Fruit fly (Drosophila melanogaster) whole organism, embryonic: ENCODE data around the gene Myo10A.
A peak's percentile ranks its signal among the peaks of the same experiment; 100 is the strongest.

Source experiments
- CG10654 ChIP-seq: fragments of 200-800 bp; sonication (Bioruptor generic); optimal IDR thresholded peaks from 2 replicates; lab custom pipeline; 2016; ENCODE audit warnings: missing biosample characterization, missing genetic modification characterization
- CG11723 ChIP-seq: fragments of 200-800 bp; sonication (Bioruptor generic); optimal IDR thresholded peaks from 2 replicates; lab custom pipeline; 2017; ENCODE audit warnings: missing biosample characterization, mild to moderate bottlenecking, missing genetic modification characterization
- CG1233 ChIP-seq: fragments of 200-800 bp; sonication (Bioruptor generic); optimal IDR thresholded peaks from 4 replicates; lab custom pipeline; 2018; ENCODE audit warnings: missing biosample characterization, mild to moderate bottlenecking, missing genetic modification characterization
- CG13296 ChIP-seq: fragments of 200-800 bp; sonication (Bioruptor generic); optimal IDR thresholded peaks from 3 replicates; lab custom pipeline; 2018; ENCODE audit warnings: missing biosample characterization, mild to moderate bottlenecking, missing genetic modification characterization
- CG15479 ChIP-seq: fragments of 200-800 bp; sonication (Bioruptor generic); optimal IDR thresholded peaks from 3 replicates; lab custom pipeline; 2019; ENCODE audit warnings: missing biosample characterization, mild to moderate bottlenecking, missing genetic modification characterization, moderate library complexity
- CG17385 ChIP-seq: fragments of 200-800 bp; sonication (Bioruptor generic); optimal IDR thresholded peaks from 3 replicates; lab custom pipeline; 2018; ENCODE audit warnings: missing biosample characterization, mild to moderate bottlenecking, missing genetic modification characterization
- CG17568 ChIP-seq: fragments of 200-800 bp; sonication (Bioruptor generic); optimal IDR thresholded peaks from 2 replicates; lab custom pipeline; 2018; ENCODE audit warnings: missing biosample characterization, mild to moderate bottlenecking, missing genetic modification characterization, moderate library complexity
- CG17612 ChIP-seq: fragments of 200-800 bp; sonication (Bioruptor generic); IDR thresholded peaks from 2 replicates; pipeline ENCODE4 v1.3.6; 2022; ENCODE audit warnings: missing biosample characterization, missing genetic modification characterization
- CG2129 ChIP-seq: fragments of 200-800 bp; sonication (Bioruptor generic); IDR thresholded peaks from 2 replicates; pipeline ENCODE4 v1.3.6; 2022; ENCODE audit warnings: missing biosample characterization, missing genetic modification characterization; ENCODE audit not compliant: partially characterized antibody
- CG34224 ChIP-seq: fragments of 200-800 bp; sonication (Bioruptor generic); IDR thresholded peaks from 3 replicates; pipeline ENCODE4 v1.3.6; 2022; ENCODE audit warnings: missing biosample characterization, missing genetic modification characterization; ENCODE audit not compliant: partially characterized antibody
- CG34376 ChIP-seq: fragments of 200-800 bp; sonication (Bioruptor generic); optimal IDR thresholded peaks from 2 replicates; lab custom pipeline; 2018; ENCODE audit warnings: missing biosample characterization, mild to moderate bottlenecking, missing genetic modification characterization
- CG4360 ChIP-seq: fragments of 200-800 bp; sonication (Bioruptor generic); IDR thresholded peaks from 2 replicates; pipeline ENCODE4 v1.3.6; 2022; ENCODE audit warnings: missing biosample characterization, missing genetic modification characterization
- CG4707 ChIP-seq: fragments of 200-800 bp; sonication (Bioruptor generic); optimal IDR thresholded peaks from 2 replicates; lab custom pipeline; 2018; ENCODE audit warnings: missing biosample characterization, mild to moderate bottlenecking, missing genetic modification characterization, moderate library complexity
- CG6654 ChIP-seq: fragments of 200-800 bp; sonication (Bioruptor generic); optimal IDR thresholded peaks from 2 replicates; lab custom pipeline; 2017; ENCODE audit warnings: missing biosample characterization, mild to moderate bottlenecking, missing genetic modification characterization
- CG6854 ChIP-seq: fragments of 200-800 bp; sonication (Bioruptor generic); optimal IDR thresholded peaks from 3 replicates; lab custom pipeline; 2017; ENCODE audit warnings: missing biosample characterization, mild to moderate bottlenecking, missing genetic modification characterization
- CG7271 ChIP-seq: fragments of 200-800 bp; sonication (Bioruptor generic); optimal IDR thresholded peaks from 2 replicates; lab custom pipeline; 2018; ENCODE audit warnings: missing biosample characterization, mild to moderate bottlenecking, missing genetic modification characterization, moderate library complexity
- CG8089 ChIP-seq: fragments of 200-800 bp; sonication (Bioruptor generic); optimal IDR thresholded peaks from 3 replicates; lab custom pipeline; 2016; ENCODE audit warnings: missing biosample characterization, missing genetic modification characterization
- CG8290 ChIP-seq, 3 experiments: fragments of 200-800 bp; sonication (Bioruptor generic); optimal IDR thresholded peaks; 2 replicates each; lab custom pipeline; 2016 to 2019; ENCODE audit warnings: missing biosample characterization in 3 of 3, missing genetic modification characterization in 3 of 3, mild to moderate bottlenecking in 2 of 3, moderate library complexity in 1 of 3
- CG9876 ChIP-seq: fragments of 200-800 bp; sonication (Bioruptor generic); optimal IDR thresholded peaks from 2 replicates; lab custom pipeline; 2016; ENCODE audit warnings: missing biosample characterization, missing genetic modification characterization
- Eip74EF ChIP-seq, 2 experiments: fragments of 200-800 bp in 1 of 2; fragments of >200 bp in 1 of 2; sonication (Bioruptor generic) in 1 of 2; optimal IDR thresholded peaks; 2 replicates each; lab custom pipeline; 2017 to 2019; ENCODE audit warnings: missing biosample characterization in 2 of 2, missing genetic modification characterization in 2 of 2, mild to moderate bottlenecking in 1 of 2, moderate library complexity in 1 of 2
- Ets65A ChIP-seq: fragments of 200-800 bp; sonication (Bioruptor generic); peaks from one replicate; lab custom pipeline; 2016; ENCODE audit warnings: missing biosample characterization, missing genetic modification characterization
- Ets97D ChIP-seq: fragments of 200-800 bp; sonication (Bioruptor generic); optimal IDR thresholded peaks from 3 replicates; lab custom pipeline; 2016; ENCODE audit warnings: missing biosample characterization, missing genetic modification characterization
- Fer3 ChIP-seq: fragments of 200-800 bp; sonication (Bioruptor generic); optimal IDR thresholded peaks from 2 replicates; lab custom pipeline; 2018; ENCODE audit warnings: missing biosample characterization, mild to moderate bottlenecking, missing genetic modification characterization, moderate library complexity
- Hr39 ChIP-seq: fragments of >200 bp; optimal IDR thresholded peaks from 2 replicates; lab custom pipeline; 2017
- Med ChIP-seq: fragments of 200-800 bp; sonication (Bioruptor generic); peaks from one replicate; lab custom pipeline; 2016; ENCODE audit warnings: missing biosample characterization, missing genetic modification characterization, mild to moderate bottlenecking, inconsistent platforms, moderate library complexity
- NfI ChIP-seq: fragments of 200-800 bp; sonication (Bioruptor generic); optimal IDR thresholded peaks from 3 replicates; lab custom pipeline; 2018; ENCODE audit warnings: missing biosample characterization, mild to moderate bottlenecking, missing genetic modification characterization, moderate library complexity
- Pdp1 ChIP-seq, 2 experiments: fragments of 200-800 bp; sonication (Bioruptor generic); optimal IDR thresholded peaks; 3 replicates each; lab custom pipeline; 2016; ENCODE audit warnings: missing biosample characterization in 2 of 2, missing genetic modification characterization in 2 of 2, mild to moderate bottlenecking in 1 of 2, moderate library complexity in 1 of 2
- Scr ChIP-seq: fragments of 200-800 bp; sonication (Bioruptor generic); IDR thresholded peaks from 2 replicates; pipeline ENCODE4 v1.3.6; 2022; ENCODE audit warnings: missing biosample characterization, missing genetic modification characterization; ENCODE audit not compliant: partially characterized antibody
- Sox100B ChIP-seq: fragments of 200-800 bp; sonication (Bioruptor generic); optimal IDR thresholded peaks from 3 replicates; lab custom pipeline; 2018; ENCODE audit warnings: missing biosample characterization, mild to moderate bottlenecking, missing genetic modification characterization
- Sox102F ChIP-seq: fragments of 200-800 bp; sonication (Bioruptor generic); optimal IDR thresholded peaks from 2 replicates; lab custom pipeline; 2018; ENCODE audit warnings: missing biosample characterization, mild to moderate bottlenecking, missing genetic modification characterization, moderate library complexity
- Sry-δ ChIP-seq: fragments of 200-800 bp; sonication (Bioruptor generic); optimal IDR thresholded peaks from 2 replicates; lab custom pipeline; 2016; ENCODE audit warnings: missing biosample characterization, missing genetic modification characterization
- Trl ChIP-seq, 3 experiments: fragments of >200 bp in 2 of 3; fragments of 200-800 bp in 1 of 3; sonication (Bioruptor generic) in 1 of 3; optimal IDR thresholded peaks; 2 replicates in 1 of 3; 3 replicates in 2 of 3; lab custom pipeline; 2016 to 2017; ENCODE audit warnings: missing biosample characterization in 1 of 3, missing genetic modification characterization in 1 of 3
- Usf ChIP-seq: fragments of 200-800 bp; sonication (Bioruptor generic); optimal IDR thresholded peaks from 2 replicates; lab custom pipeline; 2017; ENCODE audit warnings: missing genotype, missing biosample characterization, missing genetic modification characterization
- Xbp1 ChIP-seq: fragments of 200-800 bp; sonication (Bioruptor generic); optimal IDR thresholded peaks from 3 replicates; lab custom pipeline; 2016; ENCODE audit warnings: missing biosample characterization, mild to moderate bottlenecking, missing genetic modification characterization
- amos ChIP-seq: fragments of 200-800 bp; sonication (Bioruptor generic); IDR thresholded peaks from 2 replicates; pipeline ENCODE4 v1.3.6; 2022; ENCODE audit warnings: missing biosample characterization, missing genetic modification characterization; ENCODE audit not compliant: partially characterized antibody
- ci ChIP-seq: fragments of 200-800 bp; sonication (Bioruptor generic); IDR thresholded peaks from 3 replicates; pipeline ENCODE4 v1.3.6; 2022; ENCODE audit warnings: missing biosample characterization, missing genetic modification characterization
- fd64A ChIP-seq: fragments of 200-800 bp; sonication (Bioruptor generic); optimal IDR thresholded peaks from 3 replicates; lab custom pipeline; 2018; ENCODE audit warnings: missing biosample characterization, mild to moderate bottlenecking, missing genetic modification characterization
- psq ChIP-seq: fragments of 200-800 bp; sonication (Bioruptor generic); optimal IDR thresholded peaks from 2 replicates; lab custom pipeline; 2017; ENCODE audit warnings: missing biosample characterization, missing genetic modification characterization
- sens ChIP-seq: fragments of 200-800 bp; sonication (Bioruptor generic); peaks from one replicate; lab custom pipeline; 2016; ENCODE audit warnings: missing biosample characterization, missing genetic modification characterization
- slou ChIP-seq: fragments of 200-800 bp; sonication (Bioruptor generic); optimal IDR thresholded peaks from 3 replicates; lab custom pipeline; 2016; ENCODE audit warnings: missing biosample characterization, missing genetic modification characterization
- stwl ChIP-seq: fragments of 200-800 bp; sonication (Bioruptor generic); optimal IDR thresholded peaks from 3 replicates; lab custom pipeline; 2018; ENCODE audit warnings: missing biosample characterization, mild to moderate bottlenecking, missing genetic modification characterization, moderate library complexity
- trh ChIP-seq: fragments of 200-800 bp; sonication (Bioruptor generic); optimal IDR thresholded peaks from 2 replicates; lab custom pipeline; 2016; ENCODE audit warnings: missing biosample characterization, missing genetic modification characterization
- wek ChIP-seq: fragments of 200-800 bp; sonication (Bioruptor generic); optimal IDR thresholded peaks from 3 replicates; lab custom pipeline; 2018; ENCODE audit warnings: missing biosample characterization, mild to moderate bottlenecking, missing genetic modification characterization, moderate library complexity

Gene Myo10A

DNA sequence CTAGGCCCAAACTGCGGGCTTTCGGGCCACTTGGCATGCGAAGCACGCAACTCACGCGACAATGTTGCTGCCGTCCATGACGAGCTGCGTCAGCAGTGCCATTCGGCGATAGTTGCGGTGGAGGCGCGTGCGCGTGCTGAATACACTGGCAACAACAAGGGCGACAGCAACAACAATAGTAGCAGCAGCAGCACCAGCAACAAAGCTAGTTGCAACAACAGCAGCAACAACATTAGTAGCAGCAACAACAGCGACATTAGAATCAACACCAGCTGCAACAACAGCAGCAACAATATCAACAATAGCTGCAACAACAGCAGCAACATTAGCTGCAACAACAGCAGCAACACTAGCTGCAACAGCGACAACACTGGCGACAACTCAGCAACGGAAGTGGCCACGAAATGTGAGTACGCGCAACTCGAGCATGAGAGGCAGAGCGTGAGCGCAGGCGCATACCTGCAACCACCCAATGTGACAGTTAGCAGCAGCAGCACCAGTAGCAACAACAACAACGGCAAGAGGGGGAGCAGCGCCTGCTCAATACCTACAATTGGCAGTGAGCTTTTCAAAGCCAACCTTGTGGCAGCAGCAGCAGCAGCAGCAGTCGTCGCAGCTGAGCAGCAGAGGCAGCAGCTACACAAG lies 24.3 kb upstream of the Myo10A start (continued):
- TF ChIP-seq amos (GFP tag; lab: Robert Waterston, UW) (peak; percentile 55; the same call in 1 of the 2 replicates), CG4360 (peak; percentile 67), CG4707 (no peak), CG9876 (GFP tag; lab: Kevin White, UChicago) (no peak), psq (GFP tag; lab: Kevin White, UChicago) (no peak), Trl (optimal IDR thresholded peaks at IDR 0.05; lab: Kevin White, UChicago) (peak in 1 of 2 experiments; percentile 22), Trl (GFP tag; optimal IDR thresholded peaks at IDR 0.05; lab: Kevin White, UChicago) (no peak), Xbp1 (no peak), CG8089 (GFP tag; lab: Kevin White, UChicago) (no peak), Sry-δ (GFP tag; lab: Kevin White, UChicago) (no peak), Scr (GFP tag; lab: Robert Waterston, UW) (peak; percentile 44; the same call in 1 of the 2 replicates)

dm6 chrX:10912585-10912984 lies 18.1 kb upstream of the Myo10A start:
- TF ChIP-seq fd64A: no peak
- TF ChIP-seq Ets65A: peak; percentile 58
- TF ChIP-seq CG17568 (GFP tag; lab: Kevin White, UChicago): no peak
- TF ChIP-seq Med (GFP tag; lab: Kevin White, UChicago): peak; percentile 3
- no peak for TF ChIP-seq Fer3 (tag; lab: Kevin White, UChicago)
- TF ChIP-seq trh (GFP tag; lab: Kevin White, UChicago): no peak
- TF ChIP-seq Hr39: peak; percentile 31
- TF ChIP-seq Eip74EF (GFP tag; optimal IDR thresholded peaks at IDR 0.05; lab: Kevin White, UChicago): no peak
- TF ChIP-seq stwl: no peak

DNA sequence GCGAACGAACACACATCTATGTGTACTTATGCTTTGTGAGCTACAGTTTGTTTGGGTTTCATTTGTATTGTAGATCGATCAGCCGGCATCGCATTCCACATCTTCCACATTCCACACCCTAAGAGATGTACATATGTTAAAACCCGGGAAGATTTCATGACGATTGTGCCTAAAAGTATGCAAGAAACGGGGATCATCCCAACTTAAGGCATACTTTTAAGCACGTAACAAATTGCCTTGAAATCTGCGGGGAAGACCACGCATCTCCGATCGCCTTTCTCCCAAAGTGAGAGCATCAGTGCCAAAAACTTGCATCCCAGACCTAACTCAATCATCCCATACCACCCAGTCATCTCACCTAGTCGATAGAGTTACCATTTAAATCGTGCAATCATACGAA lies 9.0 kb upstream of the Myo10A start:
- peak; percentile 98 for TF ChIP-seq CG8290 (GFP tag; optimal IDR thresholded peaks at IDR 0.05; lab: Kevin White, UChicago)
- peak in 1 of 2 experiments; percentile 99 for TF ChIP-seq CG8290 (tag; optimal IDR thresholded peaks at IDR 0.05; lab: Kevin White, UChicago)
- no peak for TF ChIP-seq CG34224 (GFP tag; lab: Robert Waterston, UW)
- peak; percentile 98 for TF ChIP-seq CG17612 (GFP tag; lab: Robert Waterston, UW)
- TF ChIP-seq sens: peak; percentile 37

- peak; percentile 66 for TF ChIP-seq CG7271 (tag; lab: Kevin White, UChicago)
- no peak for TF ChIP-seq CG2129 (GFP tag; lab: Robert Waterston, UW)
- peak; percentile 63 for TF ChIP-seq ci
- no peak for TF ChIP-seq slou (GFP tag; lab: Kevin White, UChicago)
- TF ChIP-seq CG1233 (GFP tag; lab: Kevin White, UChicago): peak; percentile 13
- TF ChIP-seq CG17385 (GFP tag; lab: Kevin White, UChicago): peak; percentile 7
- peak; percentile 7 for TF ChIP-seq wek (GFP tag; lab: Kevin White, UChicago)
- TF ChIP-seq Med (GFP tag; lab: Kevin White, UChicago): no peak
- TF ChIP-seq Ets97D (GFP tag; lab: Kevin White, UChicago): peak; percentile 6
- TF ChIP-seq CG6654 (GFP tag; lab: Kevin White, UChicago): no peak
- no peak for TF ChIP-seq CG11723 (GFP tag; lab: Kevin White, UChicago)
- peak; percentile 10 for TF ChIP-seq CG6854 (GFP tag; lab: Kevin White, UChicago)
- TF ChIP-seq CG34376 (GFP tag; lab: Kevin White, UChicago): peak; percentile 9
- TF ChIP-seq Sox102F: no peak
- no peak for TF ChIP-seq Usf (GFP tag; lab: Kevin White, UChicago)
- peak; percentile 24 for TF ChIP-seq NfI (GFP tag; lab: Kevin White, UChicago)
- peak; percentile 14 for TF ChIP-seq CG13296 (GFP tag; lab: Kevin White, UChicago)
- peak; percentile 28 for TF ChIP-seq Sox100B (GFP tag; lab: Kevin White, UChicago)
- TF ChIP-seq Pdp1 (GFP tag; optimal IDR thresholded peaks at IDR 0.05; lab: Kevin White, UChicago): no peak
- peak; percentile 27 for TF ChIP-seq CG15479 (GFP tag; lab: Kevin White, UChicago)
- TF ChIP-seq CG10654 (GFP tag; lab: Kevin White, UChicago): no peak
Observed at dm6 chrX:10922178-10922577, 8.5 kb upstream of the Myo10A start.
